Worm (Caenorhabditis elegans): Measurements from ENCODE around the gene C56A3.6.

Gene C56A3.6

DNA sequence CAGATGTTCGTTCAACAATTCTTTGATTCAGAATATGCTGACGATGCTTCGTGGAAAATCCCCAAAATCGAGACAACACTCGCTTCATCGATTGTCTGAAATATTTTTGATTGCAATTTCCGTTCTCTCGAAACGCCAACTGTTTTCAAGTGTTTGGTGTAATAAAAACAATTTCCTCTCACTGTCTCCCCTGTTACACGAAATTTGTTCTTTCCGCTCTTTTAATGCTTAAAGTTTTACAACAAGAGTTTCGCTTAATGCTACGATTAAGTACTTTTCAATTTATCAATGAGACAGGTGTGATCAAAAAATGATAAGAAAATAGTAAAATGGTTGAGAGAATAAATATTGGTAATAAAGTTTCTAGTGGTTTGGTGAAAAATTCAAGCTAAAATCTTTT is at the start of gene C56A3.6:
Gene C56A3.6 (minus strand): TSS at position 101 of the 400 bp plus-strand sequence.
- TF ChIP-seq ceh-62 (tag; optimal IDR thresholded peaks at IDR 0.05): no peak
- TF ChIP-seq duxl-1 (tag; optimal IDR thresholded peaks at IDR 0.05; ENCODE audit: poor library complexity): no peak
- no peak for TF ChIP-seq ama-1 (optimal IDR thresholded peaks at IDR 0.05)
- no peak for TF ChIP-seq Y105C5A.15 (GFP tag; IDR thresholded peaks at IDR 0.05)
- no peak for TF ChIP-seq hmg-1.1 (GFP tag; IDR thresholded peaks at IDR 0.05)
- TF ChIP-seq nhr-76 (tag; optimal IDR thresholded peaks at IDR 0.05): no peak
- TF ChIP-seq nhr-28 (tag; optimal IDR thresholded peaks at IDR 0.05): no peak
- no peak for TF ChIP-seq Y48G9A.11 (GFP tag; IDR thresholded peaks at IDR 0.05)
- TF ChIP-seq fkh-10 (GFP tag; optimal IDR thresholded peaks at IDR 0.05): no peak
- TF ChIP-seq madf-5 (GFP tag; IDR thresholded peaks at IDR 0.05): no peak
- no peak for TF ChIP-seq ces-1 (GFP tag; optimal IDR thresholded peaks at IDR 0.05)
- TF ChIP-seq dmd-9 (GFP tag; IDR thresholded peaks at IDR 0.05): no peak
- no peak for TF ChIP-seq dmd-8 (GFP tag; IDR thresholded peaks at IDR 0.05)
- TF ChIP-seq rbr-2 (tag; optimal IDR thresholded peaks at IDR 0.05): no peak
- TF ChIP-seq dmd-6 (GFP tag; IDR thresholded peaks at IDR 0.05): no peak
- no peak for TF ChIP-seq lin-1 (GFP tag; IDR thresholded peaks at IDR 0.05)
- TF ChIP-seq ceh-82 (tag; optimal IDR thresholded peaks at IDR 0.05): no peak
- TF ChIP-seq ceh-32 (tag; optimal IDR thresholded peaks at IDR 0.05; ENCODE audit: poor library complexity): no peak
- TF ChIP-seq arid-1 (GFP tag; conservative IDR thresholded peaks at IDR 0.05): no peak

DNA sequence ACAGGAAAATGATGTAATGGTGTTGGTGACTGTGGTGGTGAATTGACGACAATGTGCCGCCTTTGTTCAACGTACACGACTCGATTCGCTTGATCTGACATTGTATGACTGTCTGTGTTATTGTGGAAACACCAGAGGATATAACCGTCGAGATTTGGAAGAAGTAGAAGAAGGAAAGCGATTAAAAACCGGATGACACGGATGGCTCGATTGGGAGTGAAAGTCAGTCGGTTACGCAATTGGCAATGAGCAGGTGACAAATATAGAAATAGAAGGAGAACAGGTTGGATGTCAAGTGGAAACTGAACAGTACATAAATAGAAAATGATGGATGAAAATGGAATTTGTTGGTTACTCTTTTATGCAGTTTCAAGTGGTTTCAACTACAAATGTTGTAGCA is 44.7 kb upstream of the C56A3.6 start, which contains the start of gene rdy-2:
Gene rdy-2 (minus strand): TSS at position 101 of the 400 bp plus-strand sequence.
- TF ChIP-seq fkh-10 (GFP tag; optimal IDR thresholded peaks at IDR 0.05): no peak

DNA sequence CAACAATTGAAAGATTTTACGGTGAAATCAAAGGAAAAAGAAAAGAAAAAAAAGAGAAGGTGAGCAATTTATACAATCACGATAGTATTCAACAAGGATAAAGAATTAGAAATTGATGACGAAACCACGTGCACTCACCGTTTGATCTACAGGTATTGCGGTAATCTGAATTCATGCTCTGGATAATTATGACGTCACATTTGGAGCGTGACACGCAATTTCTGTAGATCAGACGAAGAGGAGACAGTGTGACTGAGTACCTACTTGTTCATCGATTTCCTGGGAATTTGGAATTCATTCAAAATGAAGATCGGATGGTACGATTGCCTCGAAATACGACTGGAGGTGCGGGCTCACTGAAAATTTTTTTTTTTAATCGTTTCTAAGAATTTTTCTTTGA is 42.2 kb upstream of the C56A3.6 start:
- TF ChIP-seq dmd-9 (GFP tag; IDR thresholded peaks at IDR 0.05) (no peak), cey-2 (tag; optimal IDR thresholded peaks at IDR 0.05; ENCODE audit: borderline replicate concordance, insufficient read depth) (no peak), zfp-3 (GFP tag; conservative IDR thresholded peaks at IDR 0.05) (no peak), lin-1 (GFP tag; IDR thresholded peaks at IDR 0.05) (no peak)

DNA sequence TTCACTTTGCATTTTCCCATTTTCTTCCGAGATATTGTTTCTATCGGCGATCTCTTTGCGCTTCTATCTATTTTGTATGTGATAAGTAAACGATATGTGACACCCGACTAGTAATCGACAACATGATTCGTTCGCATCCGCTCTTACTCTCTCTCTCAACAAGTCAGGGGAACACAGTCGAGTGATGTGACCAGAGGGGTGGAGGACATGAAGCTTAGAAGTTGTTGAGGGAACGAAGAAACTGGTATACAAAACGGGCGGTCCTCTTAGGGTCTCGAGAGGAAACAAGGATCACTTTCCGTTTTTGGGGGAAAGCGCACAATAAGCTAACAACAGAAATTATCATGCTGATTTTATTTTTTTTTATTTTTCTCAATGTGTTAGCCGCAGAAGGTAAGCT is 36.9 kb upstream of the C56A3.6 start, which contains the start of gene F53F4.4:
Gene F53F4.4 (plus strand): TSS at position 301 of the 400 bp plus-strand sequence.
- TF ChIP-seq pha-4 (GFP tag; IDR thresholded peaks at IDR 0.05) (no peak), pha-4 (tag; optimal IDR thresholded peaks at IDR 0.05) (no peak), nhr-41 (GFP tag; IDR thresholded peaks at IDR 0.05) (no peak), spr-1 (tag; optimal IDR thresholded peaks at IDR 0.05) (no peak), egl-43 (GFP tag; IDR thresholded peaks at IDR 0.05) (peak; percentile 25; the same call in 1 of the 2 replicates), aha-1 (tag) (peak; percentile 37), zfp-3 (GFP tag; conservative IDR thresholded peaks at IDR 0.05) (no peak), lin-38 (GFP tag; IDR thresholded peaks at IDR 0.05) (peak; percentile 41), F44E2.7 (GFP tag; IDR thresholded peaks at IDR 0.05) (no peak), egl-27 (tag; optimal IDR thresholded peaks at IDR 0.05) (no peak), hmg-1.1 (GFP tag; IDR thresholded peaks at IDR 0.05) (no peak), unc-39 (tag; optimal IDR thresholded peaks at IDR 0.05) (no peak), unc-62 (GFP tag; optimal IDR thresholded peaks at IDR 0.05 in 1 of 2) (peak in 1 of 2 experiments; percentile 32), unc-62 (tag; optimal IDR thresholded peaks at IDR 0.05) (no peak), aly-2 (tag; optimal IDR thresholded peaks at IDR 0.05) (no peak), ZK546.5 (tag; optimal IDR thresholded peaks at IDR 0.05) (no peak)
